Worm (Caenorhabditis elegans) whole organism, L1 larva: ENCODE measurements around the gene srw-141.
"Not testable (repeated sequence)": the region's sequence is repeated elsewhere in the genome, so short reads cannot be mapped to it uniquely, and the experiment has no call there.

ENCODE experiments used
- C04F5.9 ChIP-seq: sonication (generic microtip); optimal IDR thresholded peaks from 2 replicates; lab custom pipeline; 2016; ENCODE audit warnings: missing genetic modification characterization, missing compliant biosample characterization
- C16A3.4 ChIP-seq: fragments of 150-350 bp; optimal IDR thresholded peaks from 2 replicates; lab custom pipeline; 2014; ENCODE audit warnings: missing biosample characterization, missing genetic modification characterization
- Y116A8C.19 ChIP-seq: sonication (generic microtip); optimal IDR thresholded peaks from 2 replicates; lab custom pipeline; 2016; ENCODE audit warnings: missing compliant biosample characterization, missing genetic modification characterization, borderline replicate concordance
- aha-1 ChIP-seq: fragments of 150-350 bp; optimal IDR thresholded peaks from 2 replicates; lab custom pipeline; 2014; ENCODE audit warnings: missing biosample characterization, missing genetic modification characterization
- alr-1 ChIP-seq: fragments of 200-800 bp; sonication (Bioruptor generic); optimal IDR thresholded peaks from 2 replicates; lab custom pipeline; 2018; ENCODE audit warnings: borderline replicate concordance, mild to moderate bottlenecking, missing genetic modification characterization, missing compliant biosample characterization
- ama-1 ChIP-seq: fragments of 150-350 bp; optimal IDR thresholded peaks from 2 replicates; lab custom pipeline; 2014
- ces-1 ChIP-seq: fragments of 150-350 bp; optimal IDR thresholded peaks from 2 replicates; lab custom pipeline; 2014; ENCODE audit warnings: missing biosample characterization, missing genetic modification reagents, missing genetic modification characterization
- efl-1 ChIP-seq, 4 experiments: fragments of 150-350 bp; optimal IDR thresholded peaks in 3 of 4; peaks in 1 of 4; 1 replicate in 1 of 4; 2 replicates in 3 of 4; lab custom pipeline; 2014; ENCODE audit warnings: missing biosample characterization in 2 of 4, missing genetic modification characterization in 2 of 4, missing genetic modification reagents in 2 of 4
- egl-13 ChIP-seq: sonication (generic microtip); optimal IDR thresholded peaks from 2 replicates; lab custom pipeline; 2016; ENCODE audit warnings: missing genotype, missing genetic modification reagents, missing genetic modification characterization, missing compliant biosample characterization
- elt-2 ChIP-seq: sonication (generic microtip); optimal IDR thresholded peaks from 2 replicates; lab custom pipeline; 2016; ENCODE audit warnings: missing genetic modification characterization, mild to moderate bottlenecking, inconsistent platforms, missing compliant biosample characterization, missing genetic modification reagents
- elt-3 ChIP-seq, 6 experiments: fragments of 150-350 bp in 1 of 6; sonication (generic microtip); optimal IDR thresholded peaks; 2 replicates each; lab custom pipeline; 2017 to 2018; ENCODE audit warnings: missing biosample characterization in 6 of 6, missing genetic modification characterization in 6 of 6, inconsistent platforms in 1 of 6
- ets-5 ChIP-seq: fragments of 200-800 bp; sonication (Bioruptor generic); IDR thresholded peaks from 2 replicates; pipeline ENCODE4 v1.3.6; 2022; ENCODE audit warnings: missing genetic modification characterization, missing compliant biosample characterization
- fkh-10 ChIP-seq: sonication (generic microtip); optimal IDR thresholded peaks from 2 replicates; lab custom pipeline; 2017; ENCODE audit warnings: missing biosample characterization, missing genetic modification reagents, missing genetic modification characterization
- fkh-8 ChIP-seq: sonication (generic microtip); optimal IDR thresholded peaks from 2 replicates; lab custom pipeline; 2016; ENCODE audit warnings: mild to moderate bottlenecking, missing genetic modification characterization, missing compliant biosample characterization
- isw-1 ChIP-seq: fragments of 200-800 bp; sonication (Bioruptor generic); IDR thresholded peaks from 2 replicates; pipeline ENCODE4 v1.3.6; 2022; ENCODE audit warnings: missing genetic modification characterization, missing compliant biosample characterization
- lin-13 ChIP-seq: fragments of 150-350 bp; optimal IDR thresholded peaks from 2 replicates; lab custom pipeline; 2014; ENCODE audit warnings: missing biosample characterization, missing genetic modification reagents, missing genetic modification characterization
- lin-35 ChIP-seq, 2 experiments: fragments of 150-350 bp; optimal IDR thresholded peaks; 2 replicates each; lab custom pipeline; 2014; ENCODE audit warnings: missing biosample characterization in 2 of 2, missing genetic modification characterization in 2 of 2, missing genetic modification reagents in 2 of 2
- mab-9 ChIP-seq: fragments of 200-800 bp; sonication (Bioruptor generic); IDR thresholded peaks from 2 replicates; pipeline ENCODE4 v1.3.6; 2022; ENCODE audit warnings: missing genetic modification reagents, missing genetic modification characterization, missing compliant biosample characterization
- mdl-1 ChIP-seq, 2 experiments: fragments of 150-350 bp; optimal IDR thresholded peaks; 2 replicates each; lab custom pipeline; 2014 to 2017; ENCODE audit warnings: missing biosample characterization in 2 of 2, missing genetic modification characterization in 2 of 2, inconsistent platforms in 1 of 2
- mep-1 ChIP-seq: fragments of 150-350 bp; optimal IDR thresholded peaks from 2 replicates; lab custom pipeline; 2014; ENCODE audit warnings: missing biosample characterization, missing genetic modification characterization
- nhr-77 ChIP-seq: fragments of 150-350 bp; optimal IDR thresholded peaks from 2 replicates; lab custom pipeline; 2014; ENCODE audit warnings: missing biosample characterization, missing genetic modification characterization
- snpc-4 ChIP-seq: fragments of 150-350 bp; optimal IDR thresholded peaks from 2 replicates; lab custom pipeline; 2014; ENCODE audit warnings: missing biosample characterization, missing genetic modification characterization
- sox-4 ChIP-seq: sonication (generic microtip); optimal IDR thresholded peaks from 2 replicates; lab custom pipeline; 2016; ENCODE audit warnings: missing genetic modification characterization, missing compliant biosample characterization
- sptf-1 ChIP-seq: fragments of 150-350 bp; optimal IDR thresholded peaks from 2 replicates; lab custom pipeline; 2014; ENCODE audit warnings: missing biosample characterization, missing genetic modification characterization
- tbx-2 ChIP-seq: sonication (generic microtip); optimal IDR thresholded peaks from 2 replicates; lab custom pipeline; 2016; ENCODE audit warnings: missing genetic modification characterization, missing compliant biosample characterization
- tlp-1 ChIP-seq: fragments of 150-350 bp; optimal IDR thresholded peaks from 2 replicates; lab custom pipeline; 2014; ENCODE audit warnings: missing biosample characterization, missing genetic modification characterization
- unc-98 ChIP-seq: fragments of 200-800 bp; sonication (Bioruptor generic); IDR thresholded peaks from 2 replicates; pipeline ENCODE4 v1.3.6; 2022; ENCODE audit warnings: missing genetic modification characterization, missing compliant biosample characterization
- zip-4 ChIP-seq: fragments of 200-800 bp; sonication (Bioruptor generic); optimal IDR thresholded peaks from 2 replicates; lab custom pipeline; 2018; ENCODE audit warnings: mild to moderate bottlenecking, missing genetic modification characterization, moderate library complexity, missing compliant biosample characterization
- ztf-11 ChIP-seq, 2 experiments: sonication (generic microtip); optimal IDR thresholded peaks; 2 replicates each; lab custom pipeline; 2016 to 2017; ENCODE audit warnings: missing genetic modification characterization in 2 of 2, missing biosample characterization in 1 of 2, missing compliant biosample characterization in 1 of 2
- ztf-4 ChIP-seq: fragments of 150-350 bp; optimal IDR thresholded peaks from 2 replicates; lab custom pipeline; 2014; ENCODE audit warnings: missing biosample characterization, missing genetic modification characterization

The srw-141 gene

DNA sequence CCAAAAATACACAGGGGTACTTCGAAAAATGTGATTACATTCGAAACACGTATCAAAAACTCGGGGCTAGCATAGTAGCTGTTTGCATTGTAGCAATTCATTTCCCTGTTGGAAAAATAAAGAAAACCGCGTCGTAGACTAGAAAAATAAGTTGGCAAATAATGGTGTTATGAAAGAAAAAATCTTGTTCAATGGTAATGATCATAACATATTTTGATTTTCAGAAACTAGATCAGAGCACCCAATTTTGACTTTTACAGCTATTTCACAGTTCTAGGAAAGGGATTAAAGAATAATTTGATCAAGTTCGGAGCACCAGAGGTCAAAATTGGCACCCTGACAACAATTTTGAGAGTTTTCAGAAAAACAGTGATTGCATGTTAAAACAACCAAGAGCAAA is 16.9 kb upstream of the srw-141 start, which contains the start of gene srh-248:
TSS of gene srh-248 (minus strand) at position 101 of the 400 bp plus-strand sequence.
- TF ChIP-seq egl-13; C16A3.4 (tag; lab: Kevin White, UChicago); tbx-2 (tag; lab: Kevin White, UChicago): not testable (repeated sequence)

DNA sequence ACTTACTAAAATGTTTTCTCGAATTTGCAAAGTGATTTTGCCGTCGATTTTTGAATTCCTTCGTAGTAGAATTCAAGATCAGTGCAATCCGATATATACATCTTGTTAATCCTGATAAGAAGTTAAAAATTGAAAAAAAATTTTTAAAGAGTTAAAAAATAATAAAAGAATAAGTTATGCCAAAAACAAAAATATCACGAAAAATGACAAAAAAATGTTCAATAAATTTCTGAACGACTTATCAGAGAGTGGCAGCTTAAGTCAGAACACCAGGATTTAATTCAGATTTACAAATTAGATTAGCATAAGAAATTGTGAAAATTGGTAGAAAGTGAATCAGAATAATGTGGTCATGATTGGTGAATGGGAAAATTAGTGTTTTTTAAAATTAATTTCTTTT is 13.7 kb upstream of the srw-141 start, which contains the start of gene srw-122:
TSS of gene srw-122 (minus strand) at position 101 of the 400 bp plus-strand sequence.
- TF ChIP-seq mep-1 (tag; lab: Kevin White, UChicago); unc-98; C04F5.9: not testable (repeated sequence)

DNA sequence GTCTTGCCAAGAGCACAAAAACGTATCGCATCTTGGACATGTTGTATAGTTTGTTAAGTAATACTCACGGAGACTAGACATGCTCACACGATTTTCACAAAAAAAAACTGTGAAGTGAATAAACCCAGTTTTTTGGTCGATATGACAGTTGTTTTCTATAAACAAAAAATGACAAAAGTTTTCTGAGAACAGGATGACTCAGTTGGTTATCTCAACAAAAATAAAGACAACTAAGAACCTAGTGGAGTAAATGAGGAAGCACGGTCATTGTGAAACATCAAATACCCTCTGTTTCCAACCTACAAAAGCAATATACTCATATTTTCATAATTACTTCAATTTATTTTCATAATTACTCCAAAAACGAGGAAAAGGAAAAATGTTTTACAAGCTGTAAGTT is 7.2 kb upstream of the srw-141 start, which contains the start of gene srh-87:
TSS of gene srh-87 (minus strand) at position 101 of the 400 bp plus-strand sequence.
- no peak for TF ChIP-seq sox-4 (tag; lab: Kevin White, UChicago)
- TF ChIP-seq ets-5 (GFP tag; lab: Robert Waterston, UW): no peak
- TF ChIP-seq aha-1 (tag; lab: Kevin White, UChicago): no peak
- TF ChIP-seq Y116A8C.19: no peak
- TF ChIP-seq fkh-10: no peak
- TF ChIP-seq lin-13 (GFP tag; lab: Kevin White, UChicago): no peak
- TF ChIP-seq isw-1 (GFP tag; lab: Robert Waterston, UW): no peak
- TF ChIP-seq mab-9: no peak
- TF ChIP-seq, all 84 proteins: peak for 0

ce11 chrV:2943859-2944258 is 5.5 kb upstream of the srw-141 start, which contains the start of gene srw-137:
srw-137 (minus strand) TSS chrV:2943959.
- TF ChIP-seq snpc-4 (tag; lab: Kevin White, UChicago): no peak
- no peak for TF ChIP-seq elt-2 (tag; lab: Kevin White, UChicago)
- no peak for TF ChIP-seq elt-3 (tag; optimal IDR thresholded peaks at IDR 0.05; lab: Kevin White, UChicago)
- no peak for TF ChIP-seq fkh-10
- no peak for TF ChIP-seq fkh-8 (tag; lab: Kevin White, UChicago)
- TF ChIP-seq lin-35 (GFP tag; optimal IDR thresholded peaks at IDR 0.05; lab: Kevin White, UChicago): no peak
- no peak for TF ChIP-seq tlp-1 (tag; lab: Kevin White, UChicago)
- no peak for TF ChIP-seq ztf-4
- TF ChIP-seq tbx-2 (tag; lab: Kevin White, UChicago): no peak
- no peak for TF ChIP-seq unc-98
- TF ChIP-seq ces-1 (GFP tag; lab: Kevin White, UChicago): no peak
- TF ChIP-seq sptf-1 (tag; lab: Kevin White, UChicago): no peak

ce11 chrV:2942247-2942646 is 3.9 kb upstream of the srw-141 start:
- no peak for TF ChIP-seq nhr-77 (tag; lab: Kevin White, UChicago)
- TF ChIP-seq ama-1 (lab: Kevin White, UChicago): no peak
- no peak for TF ChIP-seq efl-1 (optimal IDR thresholded peaks at IDR 0.05; lab: Kevin White, UChicago)
- TF ChIP-seq efl-1 (GFP tag; optimal IDR thresholded peaks at IDR 0.05 in 1 of 2; lab: Kevin White, UChicago): no peak
- TF ChIP-seq alr-1 (tag; lab: Kevin White, UChicago): no peak
- no peak for TF ChIP-seq egl-13
- TF ChIP-seq, all 84 proteins: peak for 0

DNA sequence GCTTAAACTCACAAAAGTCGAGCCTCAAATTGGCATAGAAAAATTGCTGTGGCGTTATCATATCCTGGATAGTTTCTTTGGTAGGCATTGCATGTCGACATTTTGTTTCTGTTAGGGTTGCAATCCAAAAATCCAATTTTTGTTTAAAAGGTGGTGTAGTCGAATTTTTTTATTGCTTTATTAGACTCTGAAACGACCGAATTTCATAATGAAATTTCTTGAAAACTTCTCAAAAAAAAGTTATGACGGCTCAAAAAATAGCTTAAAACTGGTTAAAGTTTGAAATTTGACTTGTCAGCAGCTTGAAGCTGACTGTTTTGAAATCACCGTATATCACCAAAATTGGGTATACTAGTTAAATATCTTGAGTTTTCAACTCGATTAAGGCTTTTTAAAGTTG is 3.0 kb upstream of the srw-141 start, which contains the start of gene srw-143:
TSS of gene srw-143 (minus strand) at position 101 of the 400 bp plus-strand sequence.
- TF ChIP-seq ztf-11 (tag; optimal IDR thresholded peaks at IDR 0.05; lab: Kevin White, UChicago) (no peak), efl-1 (optimal IDR thresholded peaks at IDR 0.05; lab: Kevin White, UChicago) (no peak), efl-1 (GFP tag; optimal IDR thresholded peaks at IDR 0.05 in 1 of 2; lab: Kevin White, UChicago) (peak in 1 of 2 experiments; percentile 23), zip-4 (GFP tag; lab: Kevin White, UChicago) (no peak)

- TF ChIP-seq mdl-1 (tag; optimal IDR thresholded peaks at IDR 0.05; lab: Kevin White, UChicago) (no peak), Y116A8C.19 (no peak)
These were observed 4.3 kb downstream of the srw-141 start, which contains the start of gene srh-247 for ce11 chrV:2934075-2934474. srh-247 (minus strand) TSS chrV:2934175.
